Fruit fly (Drosophila melanogaster) whole organism, embryonic: ENCODE results near the gene CG31960.

Experiments
- CG10147 ChIP-seq: fragments of 200-800 bp; sonication (Bioruptor generic); optimal IDR thresholded peaks from 2 replicates; lab custom pipeline; 2019; ENCODE audit warnings: missing biosample characterization, mild to moderate bottlenecking, missing genetic modification characterization, moderate library complexity
- CG10274 ChIP-seq: fragments of 200-800 bp; sonication (Bioruptor generic); optimal IDR thresholded peaks from 3 replicates; lab custom pipeline; 2017; ENCODE audit warnings: missing biosample characterization, mild to moderate bottlenecking, missing genetic modification characterization
- CG10543 ChIP-seq: fragments of 200-800 bp; sonication (Bioruptor generic); optimal IDR thresholded peaks from 3 replicates; lab custom pipeline; 2017; ENCODE audit warnings: missing biosample characterization, mild to moderate bottlenecking, missing genetic modification characterization, moderate library complexity
- CG10654 ChIP-seq: fragments of 200-800 bp; sonication (Bioruptor generic); optimal IDR thresholded peaks from 2 replicates; lab custom pipeline; 2016; ENCODE audit warnings: missing biosample characterization, missing genetic modification characterization
- CG11398 ChIP-seq: fragments of 200-800 bp; sonication (Bioruptor generic); optimal IDR thresholded peaks from 2 replicates; lab custom pipeline; 2016; ENCODE audit warnings: missing biosample characterization, missing genetic modification characterization
- CG11723 ChIP-seq: fragments of 200-800 bp; sonication (Bioruptor generic); optimal IDR thresholded peaks from 2 replicates; lab custom pipeline; 2017; ENCODE audit warnings: missing biosample characterization, mild to moderate bottlenecking, missing genetic modification characterization
- CG12744 ChIP-seq: fragments of 200-800 bp; sonication (Bioruptor generic); optimal IDR thresholded peaks from 2 replicates; lab custom pipeline; 2016; ENCODE audit warnings: missing biosample characterization, missing genetic modification characterization
- CG13296 ChIP-seq: fragments of 200-800 bp; sonication (Bioruptor generic); optimal IDR thresholded peaks from 3 replicates; lab custom pipeline; 2018; ENCODE audit warnings: missing biosample characterization, mild to moderate bottlenecking, missing genetic modification characterization
- CG13775 ChIP-seq: fragments of 200-800 bp; sonication (Bioruptor generic); optimal IDR thresholded peaks from 3 replicates; lab custom pipeline; 2017; ENCODE audit warnings: missing biosample characterization, mild to moderate bottlenecking, missing genetic modification characterization
- CG14860 ChIP-seq: fragments of 200-800 bp; sonication (Bioruptor generic); IDR thresholded peaks from 3 replicates; pipeline ENCODE4 v1.3.6; 2022; ENCODE audit warnings: missing biosample characterization, missing genetic modification characterization; ENCODE audit not compliant: partially characterized antibody
- CG16813 ChIP-seq: fragments of 200-800 bp; sonication (Bioruptor generic); IDR thresholded peaks from 3 replicates; pipeline ENCODE4 v1.3.6; 2022; ENCODE audit warnings: missing biosample characterization, missing genetic modification characterization; ENCODE audit not compliant: partially characterized antibody
- CG2129 ChIP-seq: fragments of 200-800 bp; sonication (Bioruptor generic); IDR thresholded peaks from 2 replicates; pipeline ENCODE4 v1.3.6; 2022; ENCODE audit warnings: missing biosample characterization, missing genetic modification characterization; ENCODE audit not compliant: partially characterized antibody
- CG2889 ChIP-seq: fragments of 200-800 bp; sonication (Bioruptor generic); IDR thresholded peaks from 3 replicates; pipeline ENCODE4 v1.3.6; 2022; ENCODE audit warnings: missing biosample characterization, missing genetic modification characterization
- CG31224 ChIP-seq: fragments of 200-800 bp; sonication (Bioruptor generic); IDR thresholded peaks from 2 replicates; pipeline ENCODE4 v1.3.6; 2022; ENCODE audit warnings: missing biosample characterization, missing genetic modification characterization
- CG33557 ChIP-seq: fragments of 200-800 bp; sonication (Bioruptor generic); optimal IDR thresholded peaks from 2 replicates; lab custom pipeline; 2019; ENCODE audit warnings: missing biosample characterization, mild to moderate bottlenecking, missing genetic modification characterization, moderate library complexity
- CG4424 ChIP-seq: fragments of 200-800 bp; sonication (Bioruptor generic); optimal IDR thresholded peaks from 3 replicates; lab custom pipeline; 2016; ENCODE audit warnings: missing biosample characterization, missing genetic modification characterization
- CG6654 ChIP-seq: fragments of 200-800 bp; sonication (Bioruptor generic); optimal IDR thresholded peaks from 2 replicates; lab custom pipeline; 2017; ENCODE audit warnings: missing biosample characterization, mild to moderate bottlenecking, missing genetic modification characterization
- CG9727 ChIP-seq: fragments of 200-800 bp; sonication (Bioruptor generic); optimal IDR thresholded peaks from 3 replicates; lab custom pipeline; 2017; ENCODE audit warnings: missing biosample characterization, mild to moderate bottlenecking, missing genetic modification characterization
- Chrac-16 ChIP-seq: fragments of 200-800 bp; sonication (Bioruptor generic); optimal IDR thresholded peaks from 3 replicates; lab custom pipeline; 2016; ENCODE audit warnings: missing biosample characterization, missing genetic modification characterization
- Dip3 ChIP-seq: fragments of 200-800 bp; sonication (Bioruptor generic); optimal IDR thresholded peaks from 3 replicates; lab custom pipeline; 2016; ENCODE audit warnings: missing biosample characterization, missing genetic modification characterization
- ERR ChIP-seq: fragments of 200-800 bp; sonication (Bioruptor generic); optimal IDR thresholded peaks from 2 replicates; lab custom pipeline; 2016; ENCODE audit warnings: missing biosample characterization, missing genetic modification characterization
- Fer2 ChIP-seq: fragments of 200-800 bp; sonication (Bioruptor generic); optimal IDR thresholded peaks from 2 replicates; lab custom pipeline; 2018; ENCODE audit warnings: missing biosample characterization, mild to moderate bottlenecking, missing genetic modification characterization, moderate library complexity
- Hand ChIP-seq: fragments of 200-800 bp; sonication (Bioruptor generic); optimal IDR thresholded peaks from 2 replicates; lab custom pipeline; 2017; ENCODE audit warnings: mild to moderate bottlenecking, missing biosample characterization, missing genetic modification reagents, missing genetic modification characterization
- HmgZ ChIP-seq: fragments of 200-800 bp; sonication (Bioruptor generic); optimal IDR thresholded peaks from 2 replicates; lab custom pipeline; 2018; ENCODE audit warnings: missing biosample characterization, mild to moderate bottlenecking, missing genetic modification characterization
- MESR4 ChIP-seq: fragments of 200-800 bp; sonication (Bioruptor generic); optimal IDR thresholded peaks from 2 replicates; lab custom pipeline; 2018; ENCODE audit warnings: missing biosample characterization, mild to moderate bottlenecking, missing genetic modification characterization, moderate library complexity
- NC2α ChIP-seq: fragments of 200-800 bp; sonication (Bioruptor generic); optimal IDR thresholded peaks from 2 replicates; lab custom pipeline; 2016; ENCODE audit warnings: missing biosample characterization, missing genetic modification characterization
- Nf-YA ChIP-seq: fragments of 200-800 bp; sonication (Bioruptor generic); IDR thresholded peaks from 2 replicates; pipeline ENCODE4 v1.3.6; 2022; ENCODE audit warnings: missing biosample characterization, missing genetic modification characterization
- Oaz ChIP-seq: fragments of 200-800 bp; sonication (Bioruptor generic); IDR thresholded peaks from 2 replicates; pipeline ENCODE4 v1.3.6; 2022; ENCODE audit warnings: missing biosample characterization, missing genetic modification characterization
- Spps ChIP-seq: fragments of 200-800 bp; sonication (Bioruptor generic); optimal IDR thresholded peaks from 2 replicates; lab custom pipeline; 2018; ENCODE audit warnings: missing biosample characterization, mild to moderate bottlenecking, missing genetic modification characterization
- Vsx1 ChIP-seq: fragments of 200-800 bp; sonication (Bioruptor generic); optimal IDR thresholded peaks from 2 replicates; lab custom pipeline; 2017; ENCODE audit warnings: missing biosample characterization, mild to moderate bottlenecking, missing genetic modification characterization, missing genetic modification reagents
- Xbp1 ChIP-seq: fragments of 200-800 bp; sonication (Bioruptor generic); optimal IDR thresholded peaks from 3 replicates; lab custom pipeline; 2016; ENCODE audit warnings: missing biosample characterization, mild to moderate bottlenecking, missing genetic modification characterization
- btn ChIP-seq: fragments of 200-800 bp; sonication (Bioruptor generic); optimal IDR thresholded peaks from 2 replicates; lab custom pipeline; 2016; ENCODE audit warnings: missing biosample characterization, missing genetic modification characterization
- fd102C ChIP-seq: fragments of 200-800 bp; sonication (Bioruptor generic); optimal IDR thresholded peaks from 2 replicates; lab custom pipeline; 2018; ENCODE audit warnings: missing biosample characterization, mild to moderate bottlenecking, missing genetic modification characterization, moderate library complexity
- gem ChIP-seq: fragments of 200-800 bp; sonication (Bioruptor generic); optimal IDR thresholded peaks from 2 replicates; lab custom pipeline; 2019; ENCODE audit warnings: missing biosample characterization, mild to moderate bottlenecking, missing genetic modification characterization, moderate library complexity
- gfzf ChIP-seq: fragments of 200-800 bp; sonication (Bioruptor generic); optimal IDR thresholded peaks from 2 replicates; lab custom pipeline; 2016; ENCODE audit warnings: missing biosample characterization, mild to moderate bottlenecking, missing genetic modification characterization, moderate library complexity
- gsb ChIP-seq: fragments of 200-800 bp; sonication (Bioruptor generic); IDR thresholded peaks from 2 replicates; pipeline ENCODE4 v1.3.6; 2022; ENCODE audit warnings: missing biosample characterization, missing genetic modification characterization
- hb ChIP-seq: fragments of 200-800 bp; sonication (Bioruptor generic); IDR thresholded peaks from 3 replicates; pipeline ENCODE4 v1.3.6; 2022; ENCODE audit warnings: missing biosample characterization, missing genetic modification characterization; ENCODE audit not compliant: partially characterized antibody
- ind ChIP-seq: fragments of 200-800 bp; sonication (Bioruptor generic); optimal IDR thresholded peaks from 3 replicates; lab custom pipeline; 2016; ENCODE audit warnings: missing biosample characterization, missing genetic modification characterization
- lmd ChIP-seq: fragments of 200-800 bp; sonication (Bioruptor generic); IDR thresholded peaks from 2 replicates; pipeline ENCODE4 v1.3.6; 2022; ENCODE audit warnings: missing biosample characterization, missing genetic modification characterization
- lola ChIP-seq, 3 experiments: fragments of >200 bp in 2 of 3; fragments of 200-800 bp in 1 of 3; sonication (Bioruptor generic) in 1 of 3; optimal IDR thresholded peaks; 2 replicates each; lab custom pipeline; 2017 to 2019; ENCODE audit warnings: missing biosample characterization in 3 of 3, missing genetic modification characterization in 3 of 3, mild to moderate bottlenecking in 1 of 3, moderate library complexity in 1 of 3
- nom ChIP-seq: fragments of 200-800 bp; sonication (Bioruptor generic); optimal IDR thresholded peaks from 2 replicates; lab custom pipeline; 2017; ENCODE audit warnings: missing biosample characterization, missing genetic modification characterization, mild to moderate bottlenecking, moderate library complexity, missing genetic modification reagents
- org-1 ChIP-seq: fragments of 200-800 bp; sonication (Bioruptor generic); optimal IDR thresholded peaks from 2 replicates; lab custom pipeline; 2017; ENCODE audit warnings: missing biosample characterization, missing genetic modification characterization
- pfk ChIP-seq: fragments of 200-800 bp; sonication (Bioruptor generic); optimal IDR thresholded peaks from 2 replicates; lab custom pipeline; 2018; ENCODE audit warnings: missing biosample characterization, mild to moderate bottlenecking, missing genetic modification characterization, moderate library complexity
- pho ChIP-seq: fragments of 200-800 bp; sonication (Bioruptor generic); optimal IDR thresholded peaks from 2 replicates; lab custom pipeline; 2016; ENCODE audit warnings: missing biosample characterization, missing genetic modification characterization
- pros ChIP-seq: fragments of 200-800 bp; sonication (Bioruptor generic); optimal IDR thresholded peaks from 3 replicates; lab custom pipeline; 2019; ENCODE audit warnings: missing biosample characterization, mild to moderate bottlenecking, missing genetic modification characterization, moderate library complexity
- run ChIP-seq: fragments of 200-800 bp; sonication (Bioruptor generic); optimal IDR thresholded peaks from 3 replicates; lab custom pipeline; 2018; ENCODE audit warnings: missing biosample characterization, mild to moderate bottlenecking, missing genetic modification characterization
- sug ChIP-seq: fragments of 200-800 bp; optimal IDR thresholded peaks from 2 replicates; lab custom pipeline; 2019; ENCODE audit warnings: missing biosample characterization, mild to moderate bottlenecking, missing genetic modification characterization, moderate library complexity
- ttk ChIP-seq: fragments of 200-800 bp; sonication (Bioruptor generic); IDR thresholded peaks from 2 replicates; pipeline ENCODE4 v2.1.2; 2022; ENCODE audit warnings: missing biosample characterization, missing genetic modification characterization
- vfl ChIP-seq: fragments of 200-800 bp; sonication (Bioruptor generic); optimal IDR thresholded peaks from 2 replicates; lab custom pipeline; 2016; ENCODE audit warnings: missing biosample characterization, missing genetic modification characterization

The CG31960 gene

DNA sequence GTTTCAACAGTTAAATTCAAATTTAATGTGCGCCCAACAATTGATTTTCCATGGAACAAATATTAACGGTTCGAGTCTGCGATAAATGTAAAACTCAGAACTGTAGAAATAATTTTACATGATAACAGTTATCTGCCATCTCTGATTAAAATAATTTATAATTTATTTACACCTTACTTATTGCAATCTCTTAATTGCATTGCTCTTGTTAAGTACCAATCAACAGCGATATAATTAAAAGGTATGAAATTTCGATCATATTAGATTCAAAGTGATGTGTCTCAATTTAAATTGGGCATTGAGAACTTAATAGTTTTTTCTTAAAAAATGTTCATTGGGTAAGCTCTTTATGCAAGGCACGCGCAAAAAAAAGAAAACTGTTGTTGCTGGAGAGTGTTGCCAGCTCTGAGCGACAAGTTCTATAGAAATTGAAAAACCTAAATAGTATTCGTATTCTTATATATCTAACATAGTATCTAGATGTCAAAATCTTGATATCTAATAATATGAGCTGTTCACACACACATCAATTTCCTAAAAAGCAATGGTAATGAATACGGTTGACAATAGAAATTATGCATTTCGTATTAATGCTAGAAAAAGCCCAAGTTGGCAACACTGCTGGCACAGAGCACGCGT, 18.2 kb downstream of the CG31960 start (continued):
- TF ChIP-seq pho (GFP tag; lab: Kevin White, UChicago) = peak; percentile 20
- peak; percentile 60 for TF ChIP-seq CG4424 (GFP tag; lab: Kevin White, UChicago)
- TF ChIP-seq Nf-YA (GFP tag; lab: Robert Waterston, UW) = 0 out of 2 replicates have a peak, but pooled peaks have one; percentile 9
- TF ChIP-seq fd102C (GFP tag; lab: Kevin White, UChicago) = no peak
- TF ChIP-seq gsb (GFP tag; lab: Robert Waterston, UW) = peak; percentile 43; the same call in 1 of the 2 replicates
- TF ChIP-seq Xbp1 (GFP tag; lab: Kevin White, UChicago) = peak; percentile 70
- peak; percentile 31 for TF ChIP-seq CG11398 (GFP tag; lab: Kevin White, UChicago)
- peak; percentile 20 for TF ChIP-seq CG6654 (GFP tag; lab: Kevin White, UChicago)
- TF ChIP-seq MESR4 (GFP tag; lab: Kevin White, UChicago) = no peak
- no peak for TF ChIP-seq CG10274
- no peak for TF ChIP-seq CG11723 (GFP tag; lab: Kevin White, UChicago)
- TF ChIP-seq ERR (GFP tag; lab: Kevin White, UChicago) = no peak
- TF ChIP-seq Chrac-16 = peak; percentile 30
- peak; percentile 17 for TF ChIP-seq CG13296 (GFP tag; lab: Kevin White, UChicago)
- TF ChIP-seq NC2α (GFP tag; lab: Kevin White, UChicago) = no peak
- TF ChIP-seq lmd = peak; percentile 72
- TF ChIP-seq CG33557 (GFP tag; lab: Kevin White, UChicago) = no peak
- peak; percentile 52 for TF ChIP-seq sug (tag; lab: Kevin White, UChicago)
- peak; percentile 45 for TF ChIP-seq CG31224 (GFP tag; lab: Robert Waterston, UW)
- peak; percentile 54 for TF ChIP-seq ind (GFP tag; lab: Kevin White, UChicago)
- TF ChIP-seq CG14860 (GFP tag; lab: Robert Waterston, UW) = no peak
- TF ChIP-seq nom = no peak
- TF ChIP-seq CG9727 (GFP tag; lab: Kevin White, UChicago) = peak; percentile 54
- peak; percentile 51 for TF ChIP-seq vfl (GFP tag; lab: Kevin White, UChicago)
- TF ChIP-seq Spps (tag; lab: Kevin White, UChicago) = peak; percentile 14
- peak; percentile 38 for TF ChIP-seq CG10654 (GFP tag; lab: Kevin White, UChicago)
- peak; percentile 74 for TF ChIP-seq CG10543 (GFP tag; lab: Kevin White, UChicago)
- no peak for TF ChIP-seq CG16813 (GFP tag; lab: Robert Waterston, UW)
- TF ChIP-seq CG13775 (GFP tag; lab: Kevin White, UChicago) = peak; percentile 71
- no peak; the same call in 1 of the 2 replicates for TF ChIP-seq Oaz
- no peak for TF ChIP-seq CG2129 (GFP tag; lab: Robert Waterston, UW)
- peak; percentile 28 for TF ChIP-seq Hand
- no peak for TF ChIP-seq gfzf (GFP tag; lab: Kevin White, UChicago)
- no peak for TF ChIP-seq lola (GFP tag; optimal IDR thresholded peaks at IDR 0.05; lab: Kevin White, UChicago)
- peak; percentile 53; the same call in 1 of the 2 replicates for TF ChIP-seq ttk (GFP tag; lab: Robert Waterston, UW)
- TF ChIP-seq CG12744 (GFP tag; lab: Kevin White, UChicago) = peak; percentile 51
- TF ChIP-seq CG2889 (GFP tag; lab: Robert Waterston, UW) = 0 out of 3 replicates have a peak, but pooled peaks have one; percentile 54
- peak; percentile 61 for TF ChIP-seq Dip3 (GFP tag; lab: Kevin White, UChicago)
- no peak for TF ChIP-seq btn (GFP tag; lab: Kevin White, UChicago)
- TF ChIP-seq run (tag; lab: Kevin White, UChicago) = peak; percentile 0
- TF ChIP-seq gem (tag; lab: Kevin White, UChicago) = peak; percentile 86
- TF ChIP-seq pfk (GFP tag; lab: Kevin White, UChicago) = no peak
- TF ChIP-seq pros = no peak
- TF ChIP-seq Vsx1 (GFP tag; lab: Kevin White, UChicago) = no peak
- peak; percentile 65 for TF ChIP-seq Fer2 (tag; lab: Kevin White, UChicago)
- peak; percentile 35 for TF ChIP-seq org-1
- peak; percentile 81 for TF ChIP-seq HmgZ
- no peak for TF ChIP-seq hb (GFP tag; lab: Robert Waterston, UW)
- TF ChIP-seq CG10147 (GFP tag; lab: Kevin White, UChicago) = no peak
